Fruit fly (Drosophila melanogaster): ENCODE measurements around the gene Poc1.

The Poc1 gene

dm6 chr3L:13410999-13411398 is 21.2 kb upstream of the Poc1 start:
- TF ChIP-seq Ravus (GFP tag; IDR thresholded peaks at IDR 0.05) (no peak), tap (tag; optimal IDR thresholded peaks at IDR 0.05) (no peak), ac (GFP tag; optimal IDR thresholded peaks at IDR 0.05) (no peak), Ets97D (GFP tag; optimal IDR thresholded peaks at IDR 0.05) (peak; percentile 14), CG4730 (GFP tag; IDR thresholded peaks at IDR 0.05) (no peak), CG17359 (tag; optimal IDR thresholded peaks at IDR 0.05) (peak; percentile 54), en (GFP tag; optimal IDR thresholded peaks at IDR 0.05) (no peak), CG4360 (GFP tag; IDR thresholded peaks at IDR 0.05) (no peak), Dek (tag; optimal IDR thresholded peaks at IDR 0.05) (peak; percentile 56), CkIIα-i1 (GFP tag; IDR thresholded peaks at IDR 0.05) (no peak), CTCF (GFP tag; optimal IDR thresholded peaks at IDR 0.05) (peak; percentile 99), Deaf1 (tag; optimal IDR thresholded peaks at IDR 0.05) (no peak), HHEX (GFP tag; optimal IDR thresholded peaks at IDR 0.05) (no peak), Hmr (GFP tag; optimal IDR thresholded peaks at IDR 0.05) (peak; percentile 27), twi (tag; optimal IDR thresholded peaks at IDR 0.05) (peak; percentile 6), luna (GFP tag; optimal IDR thresholded peaks at IDR 0.05) (no peak), CG9727 (GFP tag; optimal IDR thresholded peaks at IDR 0.05) (no peak), CG7963 (GFP tag; IDR thresholded peaks at IDR 0.05; ENCODE audit: partially characterized antibody) (no peak), h (optimal IDR thresholded peaks at IDR 0.05) (no peak), cato (GFP tag; optimal IDR thresholded peaks at IDR 0.05; ENCODE audit: borderline replicate concordance) (no peak), Chrac-16 (GFP tag; optimal IDR thresholded peaks at IDR 0.05) (peak; percentile 66), prd (optimal IDR thresholded peaks at IDR 0.05) (no peak), prd (GFP tag; IDR thresholded peaks at IDR 0.05) (no peak), MBD-R2 (GFP tag; IDR thresholded peaks at IDR 0.05) (peak; percentile 17; the same call in 1 of the 2 replicates), Awh (GFP tag; IDR thresholded peaks at IDR 0.05) (no peak), MESR4 (GFP tag; optimal IDR thresholded peaks at IDR 0.05) (no peak), sim (GFP tag; IDR thresholded peaks at IDR 0.05) (no peak), CG8388 (GFP tag; optimal IDR thresholded peaks at IDR 0.05) (peak; percentile 16), dimm (GFP tag; IDR thresholded peaks at IDR 0.05) (no peak), CG6854 (GFP tag; optimal IDR thresholded peaks at IDR 0.05) (no peak), CG10274 (GFP tag; optimal IDR thresholded peaks at IDR 0.05) (no peak), az2 (GFP tag; optimal IDR thresholded peaks at IDR 0.05) (peak; percentile 40), tx (GFP tag; optimal IDR thresholded peaks at IDR 0.05) (no peak), Dbx (GFP tag; IDR thresholded peaks at IDR 0.05) (peak; percentile 28; the same call in 1 of the 3 replicates), kni (GFP tag; optimal IDR thresholded peaks at IDR 0.05) (no peak), bsh (GFP tag; optimal IDR thresholded peaks at IDR 0.05) (peak in 1 of 2 experiments; percentile 16), CG6254 (GFP tag; optimal IDR thresholded peaks at IDR 0.05) (no peak), Spps (tag; optimal IDR thresholded peaks at IDR 0.05) (no peak), Gsc (GFP tag; IDR thresholded peaks at IDR 0.05) (no peak), Drgx (GFP tag; IDR thresholded peaks at IDR 0.05) (no peak), CG8944 (GFP tag; optimal IDR thresholded peaks at IDR 0.05) (peak; percentile 26), pros (GFP tag; optimal IDR thresholded peaks at IDR 0.05) (no peak), gt (GFP tag; IDR thresholded peaks at IDR 0.05) (no peak), tin (GFP tag; optimal IDR thresholded peaks at IDR 0.05) (peak; percentile 43), nau (GFP tag; optimal IDR thresholded peaks at IDR 0.05) (no peak), Hsf (GFP tag; optimal IDR thresholded peaks at IDR 0.05) (peak; percentile 50), CG11456 (GFP tag; IDR thresholded peaks at IDR 0.05) (peak; percentile 83), Hmx (GFP tag; optimal IDR thresholded peaks at IDR 0.05) (no peak), hkb (optimal IDR thresholded peaks at IDR 0.05) (no peak), hkb (GFP tag; IDR thresholded peaks at IDR 0.05) (no peak), CG16863 (GFP tag; optimal IDR thresholded peaks at IDR 0.05) (peak; percentile 8), ci (GFP tag; IDR thresholded peaks at IDR 0.05) (no peak; the same call in 2 of the 3 replicates), CG15011 (GFP tag; optimal IDR thresholded peaks at IDR 0.05) (no peak), CG7839 (tag; optimal IDR thresholded peaks at IDR 0.05) (peak; percentile 54)

All from whole organism, embryonic.